Worm (Caenorhabditis elegans) whole organism, midembryonic: Measurements from ENCODE around the gene F59B10.2.

ENCODE experiments used
- T22C8.4 ChIP-seq: fragments of 200-800 bp; sonication (Bioruptor generic); IDR thresholded peaks from 2 replicates; pipeline ENCODE4 v1.3.6; 2022; ENCODE audit warnings: missing genetic modification characterization, missing compliant biosample characterization
- cog-1 ChIP-seq: sonication (generic microtip); optimal IDR thresholded peaks from 2 replicates; lab custom pipeline; 2016; ENCODE audit warnings: missing genetic modification characterization, missing compliant biosample characterization
- flt-1 ChIP-seq: fragments of 200-800 bp; sonication (Bioruptor generic); IDR thresholded peaks from 2 replicates; pipeline ENCODE4 v1.3.6; 2022; ENCODE audit warnings: missing genetic modification characterization, missing compliant biosample characterization
- klf-2 ChIP-seq: fragments of 200-800 bp; sonication (Bioruptor generic); conservative IDR thresholded peaks from 2 replicates; pipeline ENCODE4 v1.3.6; 2022; ENCODE audit warnings: missing genetic modification reagents, missing genetic modification characterization, missing compliant biosample characterization
- med-1 ChIP-seq: sonication (generic microtip); optimal IDR thresholded peaks from 2 replicates; lab custom pipeline; 2017; ENCODE audit warnings: missing genetic modification characterization, mild to moderate bottlenecking, missing compliant biosample characterization, antibody characterized with exemption, missing genetic modification reagents; ENCODE audit not compliant: insufficient read depth
- ref-1 ChIP-seq: fragments of 200-800 bp; sonication (Bioruptor generic); conservative IDR thresholded peaks from 2 replicates; pipeline ENCODE4 v1.3.6; 2022; ENCODE audit warnings: missing genetic modification reagents, missing genetic modification characterization, missing compliant biosample characterization
- tab-1 ChIP-seq: fragments of 200-800 bp; sonication (Bioruptor generic); IDR thresholded peaks from 2 replicates; pipeline ENCODE4 v1.3.6; 2022; ENCODE audit warnings: missing genetic modification characterization, missing compliant biosample characterization
- ztf-23 ChIP-seq: fragments of 200-800 bp; sonication (Bioruptor generic); IDR thresholded peaks from 2 replicates; pipeline ENCODE4 v1.3.6; 2022; ENCODE audit warnings: missing genetic modification reagents, missing genetic modification characterization, missing compliant biosample characterization
- ztf-29 ChIP-seq: fragments of 200-800 bp; sonication (Bioruptor generic); IDR thresholded peaks from 2 replicates; pipeline ENCODE4 v1.3.6; 2022; ENCODE audit warnings: missing genetic modification reagents, missing genetic modification characterization, missing compliant biosample characterization

Gene F59B10.2

DNA sequence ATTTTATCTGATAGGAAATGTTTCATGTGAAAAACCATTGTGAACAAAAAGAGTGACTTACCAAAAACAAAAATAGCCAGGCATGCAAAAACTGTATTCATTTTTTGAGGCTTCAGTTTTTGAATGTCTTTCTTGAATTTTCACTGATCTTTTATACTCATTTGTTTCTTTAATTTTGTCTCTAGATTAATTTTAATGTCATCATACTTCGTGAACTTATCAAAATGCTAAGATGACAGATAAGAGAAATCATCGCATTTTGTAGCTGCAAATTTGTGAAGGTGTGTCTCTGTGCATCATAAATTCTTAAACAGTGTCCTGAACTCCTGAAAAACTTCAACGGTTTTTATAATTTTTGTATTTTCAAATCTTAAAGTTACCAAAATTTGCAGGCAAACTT, 33.6 kb downstream of the F59B10.2 start, which contains the start of gene clec-58:
Gene clec-58 (minus strand): TSS at position 101 of the 400 bp plus-strand sequence.
- TF ChIP-seq klf-2 (GFP tag; lab: Robert Waterston, UW), result no peak
- TF ChIP-seq tab-1 (GFP tag; lab: Robert Waterston, UW), result no peak
- no peak for TF ChIP-seq T22C8.4 (GFP tag; lab: Robert Waterston, UW)
- TF ChIP-seq flt-1 (GFP tag; lab: Robert Waterston, UW), result no peak
- no peak for TF ChIP-seq ztf-23
- no peak for TF ChIP-seq ref-1 (GFP tag; lab: Robert Waterston, UW)
- TF ChIP-seq med-1, result no peak
- TF ChIP-seq ztf-29, result no peak

DNA sequence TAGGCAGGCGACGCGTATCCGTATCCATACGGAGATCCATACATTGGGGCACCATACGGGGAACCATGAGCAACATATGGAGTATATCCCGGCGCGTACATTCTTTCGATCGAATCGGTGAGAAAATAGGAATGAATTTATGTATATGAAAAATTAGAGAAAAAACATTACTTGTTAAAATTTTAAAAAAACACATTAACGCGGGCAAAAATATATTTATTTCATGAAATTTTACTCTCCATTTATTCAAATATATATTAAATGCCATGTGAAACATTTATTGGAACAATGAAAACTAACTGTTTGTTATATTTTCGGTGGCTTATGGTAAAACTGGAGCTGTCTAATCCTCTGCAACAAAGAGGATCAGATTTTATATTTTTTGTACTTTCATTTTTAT, 37.9 kb downstream of the F59B10.2 start, which contains the start of gene ZK666.2:
Gene ZK666.2 (minus strand): TSS at position 101 of the 400 bp plus-strand sequence.
- TF ChIP-seq med-1 (no peak), klf-2 (GFP tag; lab: Robert Waterston, UW) (no peak), T22C8.4 (GFP tag; lab: Robert Waterston, UW) (no peak), ref-1 (GFP tag; lab: Robert Waterston, UW) (no peak), tab-1 (GFP tag; lab: Robert Waterston, UW) (no peak)

DNA sequence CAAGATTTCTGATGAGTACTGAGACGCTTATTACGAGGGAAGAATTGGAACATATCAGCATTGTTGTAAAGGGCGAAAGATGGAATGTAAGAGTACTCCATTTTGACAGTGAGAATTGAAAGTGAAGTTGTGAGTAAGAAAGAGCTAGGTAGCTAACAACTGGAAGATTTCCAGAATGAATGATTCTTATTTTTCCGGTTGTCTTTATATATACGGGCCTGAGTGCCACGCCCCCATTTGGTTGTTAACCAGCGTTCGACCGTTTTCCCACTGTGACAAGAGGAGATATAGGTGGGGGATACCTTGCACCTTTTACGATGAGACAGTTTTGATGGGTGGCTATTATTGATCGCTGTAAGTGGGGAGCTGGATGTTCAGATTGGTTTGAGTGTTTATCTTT, 38.4 kb downstream of the F59B10.2 start, which contains the start of gene ZK666.1:
Gene ZK666.1 (minus strand): TSS at position 101 of the 400 bp plus-strand sequence.
- TF ChIP-seq ref-1 (GFP tag; lab: Robert Waterston, UW) (no peak), cog-1 (tag; lab: Kevin White, UChicago) (no peak), klf-2 (GFP tag; lab: Robert Waterston, UW) (no peak), flt-1 (GFP tag; lab: Robert Waterston, UW) (no peak), tab-1 (GFP tag; lab: Robert Waterston, UW) (no peak), ztf-23 (no peak), med-1 (no peak), ztf-29 (no peak), T22C8.4 (GFP tag; lab: Robert Waterston, UW) (no peak)

DNA sequence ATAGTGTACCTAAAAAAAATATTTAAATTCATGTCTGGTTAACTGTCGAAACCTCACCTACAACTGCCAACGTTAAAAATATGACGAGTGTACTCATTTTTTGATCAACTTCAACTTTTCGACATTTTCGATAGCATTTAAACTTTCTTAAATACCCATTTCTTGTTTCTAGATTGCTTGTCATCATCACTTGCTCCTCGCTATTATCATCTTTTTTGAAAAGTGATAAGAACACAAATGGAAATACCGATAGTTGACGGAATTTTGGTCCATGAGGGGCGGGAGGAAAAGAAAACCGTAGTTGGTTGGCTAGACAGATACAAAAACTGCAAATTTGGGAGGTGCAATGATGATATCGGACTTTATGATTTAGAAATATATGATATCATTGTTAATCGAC, 39.5 kb downstream of the F59B10.2 start, which contains the start of gene clec-143:
Gene clec-143 (minus strand): TSS at position 139 of the 400 bp plus-strand sequence.
- no peak for TF ChIP-seq ref-1 (GFP tag; lab: Robert Waterston, UW)

DNA sequence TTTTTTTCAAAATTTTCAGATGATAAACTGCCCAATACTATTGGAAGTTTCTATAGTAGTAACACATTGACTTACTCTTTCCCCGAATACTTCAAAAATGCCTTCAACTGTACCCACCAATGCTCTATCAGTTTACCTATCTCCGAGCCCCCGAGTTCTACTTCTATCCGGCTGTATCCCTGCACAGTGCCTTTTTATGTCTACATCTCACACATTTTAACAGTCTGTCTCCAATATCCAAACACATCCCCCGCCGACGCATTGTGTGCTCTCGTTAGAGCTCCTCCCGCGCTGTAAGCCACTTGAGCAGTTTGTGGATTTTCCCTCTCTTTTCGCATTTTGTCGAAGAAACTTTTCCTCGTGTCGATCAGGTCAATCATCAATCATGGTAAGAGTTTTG, 43.1 kb downstream of the F59B10.2 start, which contains the start of gene tnc-2:
Gene tnc-2 (plus strand): TSS at position 301 of the 400 bp plus-strand sequence.
- no peak for TF ChIP-seq klf-2 (GFP tag; lab: Robert Waterston, UW)
- no peak for TF ChIP-seq med-1
- TF ChIP-seq flt-1 (GFP tag; lab: Robert Waterston, UW), result no peak
- TF ChIP-seq ztf-29, result no peak
- no peak for TF ChIP-seq T22C8.4 (GFP tag; lab: Robert Waterston, UW)
- no peak for TF ChIP-seq tab-1 (GFP tag; lab: Robert Waterston, UW)
- TF ChIP-seq cog-1 (tag; lab: Kevin White, UChicago), result no peak
- TF ChIP-seq ztf-23, result no peak
- TF ChIP-seq ref-1 (GFP tag; lab: Robert Waterston, UW), result no peak

DNA sequence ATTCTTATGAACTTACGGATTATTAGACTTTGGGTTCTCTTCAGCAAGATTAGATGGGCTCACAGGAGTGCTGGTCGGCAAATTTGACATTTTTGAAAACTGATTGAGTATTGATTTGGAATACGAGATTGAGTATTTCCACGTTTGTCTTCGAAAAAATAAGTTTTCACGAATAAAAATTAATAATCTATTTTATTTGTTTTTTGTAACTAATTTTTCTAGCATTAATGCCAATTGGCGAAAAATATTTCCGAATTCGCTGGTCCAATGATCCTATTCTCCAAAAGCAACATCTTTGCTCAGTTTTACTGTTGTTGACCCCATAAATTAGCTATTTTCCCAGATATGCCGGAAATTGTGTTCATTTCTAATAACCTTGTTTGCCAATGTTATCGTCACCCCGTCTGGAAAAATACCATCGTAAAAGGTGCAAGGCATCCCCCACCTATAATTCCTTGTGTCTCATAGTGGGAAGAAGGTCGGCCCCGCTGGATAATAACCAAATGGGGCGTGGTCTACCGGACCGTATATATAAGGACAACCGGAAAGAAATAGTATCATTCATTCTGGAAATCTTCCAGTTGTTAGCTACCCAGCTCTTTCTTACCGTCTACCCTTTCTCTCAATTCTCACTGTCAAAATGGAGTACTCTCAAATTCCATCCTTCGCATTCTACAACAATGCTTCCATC, 45.3 kb downstream of the F59B10.2 start, which contains the start of the genes ZK673.6 and sdz-37:
Gene ZK673.6 (minus strand): TSS at position 101 of the 691 bp plus-strand sequence.
Gene sdz-37 (plus strand): TSS at position 641 of the 691 bp plus-strand sequence.
- TF ChIP-seq cog-1 (tag; lab: Kevin White, UChicago) (no peak), flt-1 (GFP tag; lab: Robert Waterston, UW) (no peak), ref-1 (GFP tag; lab: Robert Waterston, UW) (no peak), med-1 (no peak), ztf-23 (no peak), klf-2 (GFP tag; lab: Robert Waterston, UW) (no peak), T22C8.4 (GFP tag; lab: Robert Waterston, UW) (no peak), ztf-29 (no peak), tab-1 (GFP tag; lab: Robert Waterston, UW) (no peak)

DNA sequence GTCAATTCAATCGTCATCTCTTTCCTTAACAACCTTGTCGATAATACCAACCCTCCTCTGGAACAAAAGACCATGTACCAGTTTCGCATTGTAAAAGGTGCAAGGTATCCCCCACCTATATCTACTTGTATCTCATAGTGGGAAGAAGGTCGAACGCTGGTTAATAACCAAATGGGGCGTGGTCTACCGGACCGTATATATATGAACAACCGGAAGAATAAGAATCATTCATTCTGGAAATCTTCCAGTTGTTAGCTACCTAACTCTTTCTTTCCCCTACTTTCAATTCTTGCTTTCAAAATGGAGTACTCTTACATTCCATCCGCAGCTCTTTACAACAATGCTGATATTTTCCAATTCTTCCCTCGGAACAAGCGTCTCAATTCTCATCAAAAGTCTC, 48.4 kb downstream of the F59B10.2 start, which contains the start of gene ZK673.5:
Gene ZK673.5 (plus strand): TSS at position 301 of the 400 bp plus-strand sequence.
- TF ChIP-seq cog-1 (tag; lab: Kevin White, UChicago) (no peak), flt-1 (GFP tag; lab: Robert Waterston, UW) (no peak), klf-2 (GFP tag; lab: Robert Waterston, UW) (no peak), T22C8.4 (GFP tag; lab: Robert Waterston, UW) (no peak), ref-1 (GFP tag; lab: Robert Waterston, UW) (no peak), med-1 (no peak), ztf-23 (no peak), ztf-29 (no peak)
